In the genomic region with DNA sequence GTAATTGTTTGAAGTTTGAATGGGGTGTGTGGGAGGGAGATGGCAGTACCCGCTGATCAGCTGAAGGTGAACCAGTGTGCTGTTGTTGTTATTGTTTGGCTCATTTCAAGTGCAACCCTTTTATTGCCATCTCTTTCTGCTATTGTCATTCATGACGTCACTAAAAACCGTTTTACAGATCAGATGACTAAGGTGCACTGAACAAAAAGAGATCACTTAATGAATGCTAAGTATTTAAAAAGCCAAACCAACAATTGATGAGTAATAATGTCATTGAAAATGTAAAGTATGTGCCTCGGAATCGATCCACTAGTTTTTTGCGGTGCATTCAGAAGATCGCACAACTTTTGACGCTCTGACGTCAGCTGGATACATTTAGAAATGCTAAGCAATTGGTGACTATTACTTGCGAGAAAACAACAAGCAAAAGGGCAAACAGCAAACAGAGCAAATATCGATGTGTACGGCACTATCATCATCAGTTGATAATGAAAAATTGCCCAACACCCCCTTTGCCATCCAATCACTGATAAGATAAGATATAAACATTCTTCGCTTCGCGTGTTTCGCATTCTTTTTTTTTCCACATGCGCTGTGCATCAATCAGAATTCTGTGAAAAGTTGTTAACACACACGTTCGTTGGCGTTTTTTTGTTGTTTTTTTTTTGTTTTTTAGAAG, we compare ENCODE assay signal across 4 fruit fly cellular contexts.
TF ChIP-seq lines count a peak whose summit lies in the region.

No protein-coding gene starts in this region.

TF ChIP-seq in whole organism, adult, 20 proteins besides CTCF, POLR2A, EP300 and RAD21 (continued from another document):
- TF ChIP-seq cnc (optimal IDR thresholded peaks at IDR 0.05; lab: Kevin White, UChicago) (no peak), kay (GFP tag; lab: Kevin White, UChicago; ENCODE audit: borderline replicate concordance) (peak; percentile 93), cic (GFP tag; optimal IDR thresholded peaks at IDR 0.05; lab: Kevin White, UChicago) (no peak), CG7101 (tag; optimal IDR thresholded peaks at IDR 0.05; lab: Kevin White, UChicago) (peak; percentile 82)

TF ChIP-seq in whole organism, embryonic, 481 proteins besides CTCF, POLR2A, EP300 and RAD21 (continued from another document and continues in another):
- TF ChIP-seq H2.0 (GFP tag; IDR thresholded peaks at IDR 0.05; lab: Robert Waterston, UW), result 0 out of 2 replicates have a peak, but pooled peaks have one; percentile 31
- TF ChIP-seq Deaf1 (tag; optimal IDR thresholded peaks at IDR 0.05; lab: Kevin White, UChicago), result no peak
- peak; percentile 20 for TF ChIP-seq CG30403 (GFP tag; optimal IDR thresholded peaks at IDR 0.05; lab: Kevin White, UChicago)
- TF ChIP-seq Drgx (GFP tag; IDR thresholded peaks at IDR 0.05; lab: Robert Waterston, UW), result peak; percentile 50
- peak; percentile 9 to 40 for TF ChIP-seq Hr51 (GFP tag; optimal IDR thresholded peaks at IDR 0.05; lab: Kevin White, UChicago)
- TF ChIP-seq NK7.1 (GFP tag; optimal IDR thresholded peaks at IDR 0.05; lab: Kevin White, UChicago), result peak; percentile 7
- TF ChIP-seq CG12071 (GFP tag; optimal IDR thresholded peaks at IDR 0.05; lab: Kevin White, UChicago), result peak; percentile 4
- no peak for TF ChIP-seq Dip2 (GFP tag; IDR thresholded peaks at IDR 0.05; lab: Robert Waterston, UW)
- peak; percentile 2 for TF ChIP-seq HLH54F (GFP tag; optimal IDR thresholded peaks at IDR 0.05; lab: Kevin White, UChicago)
- peak; percentile 15 for TF ChIP-seq sug (tag; optimal IDR thresholded peaks at IDR 0.05; lab: Kevin White, UChicago)
- TF ChIP-seq Atf6 (GFP tag; IDR thresholded peaks at IDR 0.05; lab: Robert Waterston, UW), result peak; percentile 39; the same call in 1 of the 2 replicates
- peak; percentile 49 for TF ChIP-seq CG11504 (tag; optimal IDR thresholded peaks at IDR 0.05; lab: Kevin White, UChicago)
- TF ChIP-seq CG2678 (tag; optimal IDR thresholded peaks at IDR 0.05; lab: Kevin White, UChicago), result peak; percentile 51
- 0 out of 2 replicates have a peak, but pooled peaks have one; percentile 34 for TF ChIP-seq CG17328 (GFP tag; IDR thresholded peaks at IDR 0.05; lab: Robert Waterston, UW)
- no peak for TF ChIP-seq ab (GFP tag; optimal IDR thresholded peaks at IDR 0.05; lab: Kevin White, UChicago)
- no peak for TF ChIP-seq HLHmδ (GFP tag; optimal IDR thresholded peaks at IDR 0.05; lab: Kevin White, UChicago)
- TF ChIP-seq Ptx1 (GFP tag; IDR thresholded peaks at IDR 0.05; lab: Robert Waterston, UW), result peak; percentile 49; the same call in 1 of the 2 replicates
- TF ChIP-seq nerfin-1 (tag; optimal IDR thresholded peaks at IDR 0.05; lab: Kevin White, UChicago), result no peak
- no peak for TF ChIP-seq nau (GFP tag; optimal IDR thresholded peaks at IDR 0.05; lab: Kevin White, UChicago)
- TF ChIP-seq CG16863 (GFP tag; optimal IDR thresholded peaks at IDR 0.05; lab: Kevin White, UChicago), result peak; percentile 9
- no peak for TF ChIP-seq bcd (GFP tag; optimal IDR thresholded peaks at IDR 0.05; lab: Kevin White, UChicago)
- peak; percentile 1 for TF ChIP-seq CG12155 (GFP tag; optimal IDR thresholded peaks at IDR 0.05; lab: Kevin White, UChicago)
- TF ChIP-seq lmd (GFP tag; IDR thresholded peaks at IDR 0.05; lab: Robert Waterston, UW), result peak; percentile 31; the same call in 1 of the 2 replicates
- TF ChIP-seq CG34422 (GFP tag; IDR thresholded peaks at IDR 0.05; lab: Robert Waterston, UW), result 0 out of 3 replicates have a peak, but pooled peaks have one; percentile 35
- TF ChIP-seq CG14441 (GFP tag; IDR thresholded peaks at IDR 0.05; lab: Robert Waterston, UW), result peak; percentile 46; the same call in 1 of the 2 replicates
- no peak; the same call in 1 of the 2 replicates for TF ChIP-seq NFAT (GFP tag; IDR thresholded peaks at IDR 0.05; lab: Robert Waterston, UW)
- no peak for TF ChIP-seq CG13894 (tag; optimal IDR thresholded peaks at IDR 0.05; lab: Kevin White, UChicago)
- TF ChIP-seq Dref (GFP tag; IDR thresholded peaks at IDR 0.05; lab: Robert Waterston, UW), result no peak
- TF ChIP-seq mam (GFP tag; optimal IDR thresholded peaks at IDR 0.05; lab: Kevin White, UChicago), result peak; percentile 26
- no peak for TF ChIP-seq salm (tag; optimal IDR thresholded peaks at IDR 0.05; lab: Kevin White, UChicago)
- TF ChIP-seq lab (GFP tag; optimal IDR thresholded peaks at IDR 0.05; lab: Kevin White, UChicago), result peak; percentile 34
- peak; percentile 5 for TF ChIP-seq Xbp1 (GFP tag; optimal IDR thresholded peaks at IDR 0.05; lab: Kevin White, UChicago)
- no peak for TF ChIP-seq Trl (optimal IDR thresholded peaks at IDR 0.05; lab: Kevin White, UChicago)
- peak; percentile 1 for TF ChIP-seq Trl (GFP tag; optimal IDR thresholded peaks at IDR 0.05; lab: Kevin White, UChicago)
- no peak for TF ChIP-seq CG15601 (tag; optimal IDR thresholded peaks at IDR 0.05; lab: Kevin White, UChicago)
- no peak for TF ChIP-seq cwo (GFP tag; optimal IDR thresholded peaks at IDR 0.05; lab: Kevin White, UChicago)
- TF ChIP-seq dm (GFP tag; optimal IDR thresholded peaks at IDR 0.05; lab: Kevin White, UChicago), result no peak
- TF ChIP-seq Doc3 (GFP tag; IDR thresholded peaks at IDR 0.05; lab: Robert Waterston, UW; ENCODE audit: partially characterized antibody), result no peak
- peak; percentile 46 for TF ChIP-seq Xrp1 (GFP tag; IDR thresholded peaks at IDR 0.05; lab: Robert Waterston, UW)

TF ChIP-seq in whole organism, prepupa, 60 proteins besides CTCF, POLR2A, EP300 and RAD21 (continued from another document and continues in another):
- TF ChIP-seq CG6854 (GFP tag; optimal IDR thresholded peaks at IDR 0.05; lab: Kevin White, UChicago) (no peak), Eip93F (GFP tag; optimal IDR thresholded peaks at IDR 0.05; lab: Kevin White, UChicago) (no peak), Sox102F (GFP tag; optimal IDR thresholded peaks at IDR 0.05; lab: Kevin White, UChicago) (peak; percentile 64), cyc (GFP tag; optimal IDR thresholded peaks at IDR 0.05; lab: Kevin White, UChicago) (peak; percentile 48), CG31627 (GFP tag; optimal IDR thresholded peaks at IDR 0.05; lab: Kevin White, UChicago) (peak; percentile 45), CG8319 (GFP tag; optimal IDR thresholded peaks at IDR 0.05; lab: Kevin White, UChicago) (no peak), fd59A (GFP tag; optimal IDR thresholded peaks at IDR 0.05; lab: Kevin White, UChicago) (no peak), Hr4 (GFP tag; optimal IDR thresholded peaks at IDR 0.05; lab: Kevin White, UChicago) (peak; percentile 40), Smox (GFP tag; optimal IDR thresholded peaks at IDR 0.05; lab: Kevin White, UChicago) (peak; percentile 65), CG3919 (GFP tag; optimal IDR thresholded peaks at IDR 0.05; lab: Kevin White, UChicago) (peak; percentile 67), CG10669 (GFP tag; optimal IDR thresholded peaks at IDR 0.05; lab: Kevin White, UChicago) (peak; percentile 50), CG10631 (GFP tag; optimal IDR thresholded peaks at IDR 0.05; lab: Kevin White, UChicago) (peak; percentile 59), pdm3 (GFP tag; optimal IDR thresholded peaks at IDR 0.05; lab: Kevin White, UChicago) (peak; percentile 63), lz (GFP tag; optimal IDR thresholded peaks at IDR 0.05; lab: Kevin White, UChicago) (peak; percentile 69), Hr38 (GFP tag; optimal IDR thresholded peaks at IDR 0.05; lab: Kevin White, UChicago) (no peak), net (GFP tag; optimal IDR thresholded peaks at IDR 0.05; lab: Kevin White, UChicago) (peak; percentile 41), CG15336 (GFP tag; IDR thresholded peaks at IDR 0.05; lab: Robert Waterston, UW) (peak; percentile 22; the same call in 1 of the 2 replicates), acj6 (GFP tag; optimal IDR thresholded peaks at IDR 0.05; lab: Kevin White, UChicago) (peak; percentile 47), CG16779 (tag; optimal IDR thresholded peaks at IDR 0.05; lab: Kevin White, UChicago) (no peak), CG9139 (GFP tag; optimal IDR thresholded peaks at IDR 0.05; lab: Kevin White, UChicago) (no peak), CG6163 (GFP tag; IDR thresholded peaks at IDR 0.05; lab: Robert Waterston, UW) (peak; percentile 61; the same call in 2 of the 3 replicates), Ets96B (tag; optimal IDR thresholded peaks at IDR 0.05; lab: Kevin White, UChicago) (peak; percentile 42), CG8632 (GFP tag; optimal IDR thresholded peaks at IDR 0.05; lab: Kevin White, UChicago) (peak; percentile 64), CG11294 (GFP tag; IDR thresholded peaks at IDR 0.05; lab: Robert Waterston, UW) (peak; percentile 26; the same call in 1 of the 2 replicates), CG6808 (GFP tag; optimal IDR thresholded peaks at IDR 0.05; lab: Kevin White, UChicago) (no peak), Met (GFP tag; optimal IDR thresholded peaks at IDR 0.05; lab: Kevin White, UChicago) (peak; percentile 68), achi (GFP tag; optimal IDR thresholded peaks at IDR 0.05; lab: Kevin White, UChicago) (peak; percentile 38), ss (GFP tag; optimal IDR thresholded peaks at IDR 0.05; lab: Kevin White, UChicago) (no peak), OdsH (GFP tag; optimal IDR thresholded peaks at IDR 0.05; lab: Kevin White, UChicago) (peak; percentile 60), Lpt (GFP tag; optimal IDR thresholded peaks at IDR 0.05; lab: Kevin White, UChicago) (no peak), CG7368 (GFP tag; optimal IDR thresholded peaks at IDR 0.05; lab: Kevin White, UChicago) (peak; percentile 57), dsx (GFP tag; optimal IDR thresholded peaks at IDR 0.05; lab: Kevin White, UChicago; ENCODE audit: poor library complexity, severe bottlenecking) (peak; percentile 35), Hr39 (GFP tag; optimal IDR thresholded peaks at IDR 0.05; lab: Kevin White, UChicago) (peak; percentile 61), CG6276 (GFP tag; optimal IDR thresholded peaks at IDR 0.05; lab: Kevin White, UChicago) (no peak), fkh (GFP tag; optimal IDR thresholded peaks at IDR 0.05; lab: Kevin White, UChicago) (peak; percentile 13), Sox15 (GFP tag; optimal IDR thresholded peaks at IDR 0.05; lab: Kevin White, UChicago) (peak; percentile 31), CG1621 (tag; optimal IDR thresholded peaks at IDR 0.05; lab: Kevin White, UChicago) (peak; percentile 4), salr (GFP tag; optimal IDR thresholded peaks at IDR 0.05; lab: Kevin White, UChicago) (peak in 1 of 2 experiments; percentile 63), Eip78C (GFP tag; lab: Kevin White, UChicago) (peak; percentile 91), CG34406 (GFP tag; optimal IDR thresholded peaks at IDR 0.05; lab: Kevin White, UChicago) (peak; percentile 41), Sox14 (GFP tag; optimal IDR thresholded peaks at IDR 0.05; lab: Kevin White, UChicago) (peak; percentile 56), Eip75B (GFP tag; optimal IDR thresholded peaks at IDR 0.05; lab: Kevin White, UChicago) (peak; percentile 66)

TF ChIP-seq in whole organism, pupa, 21 proteins besides CTCF, POLR2A, EP300 and RAD21 (continued from another document):
- TF ChIP-seq Pif1A (GFP tag; optimal IDR thresholded peaks at IDR 0.05; lab: Kevin White, UChicago) (peak; percentile 52), CG14655 (GFP tag; optimal IDR thresholded peaks at IDR 0.05; lab: Kevin White, UChicago) (peak; percentile 51)
